Worm (Caenorhabditis elegans) whole organism, L1 larva: ENCODE measurements around the gene col-131.

Experiments
- lin-35 ChIP-seq, 2 experiments: fragments of 150-350 bp; optimal IDR thresholded peaks; 2 replicates each; lab custom pipeline; 2014; ENCODE audit warnings: missing biosample characterization in 2 of 2, missing genetic modification characterization in 2 of 2, missing genetic modification reagents in 2 of 2
- snpc-4 ChIP-seq: fragments of 150-350 bp; optimal IDR thresholded peaks from 2 replicates; lab custom pipeline; 2014; ENCODE audit warnings: missing biosample characterization, missing genetic modification characterization

- TF ChIP-seq lin-35 (GFP tag; optimal IDR thresholded peaks at IDR 0.05; lab: Kevin White, UChicago) (no peak), snpc-4 (tag; lab: Kevin White, UChicago) (no peak)
Observed at ce11 chrIV:13022892-13023291, 44.2 kb downstream of the col-131 start.
